Fruit fly (Drosophila melanogaster): ENCODE measurements around the gene CG46506.
"Not testable (repeated sequence)": the region's sequence is repeated elsewhere in the genome, so short reads cannot be mapped to it uniquely, and the experiment has no call there.

The CG46506 gene

DNA sequence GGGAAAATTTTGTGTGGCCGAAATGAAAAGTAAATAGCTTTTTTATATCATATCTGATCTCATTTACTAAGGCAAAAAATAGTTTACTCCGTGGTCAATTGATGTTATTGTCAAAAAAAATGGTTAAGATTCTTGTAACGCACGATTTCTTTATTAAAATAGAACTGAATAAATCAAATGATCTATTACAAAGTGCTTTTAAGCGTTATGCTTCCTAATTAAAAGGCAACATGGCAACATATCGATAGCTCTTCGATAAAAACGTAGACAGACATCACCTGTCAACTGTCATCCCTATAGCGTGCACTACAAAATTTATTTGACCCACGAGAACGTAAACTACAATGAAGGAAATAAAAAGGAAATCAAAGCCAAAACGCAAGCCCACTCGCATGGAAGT lies at the start of gene CG46506:
Gene CG46506, plus strand, starts transcription at position 301 of the 400 bp plus-strand sequence.
- not testable (repeated sequence) for TF ChIP-seq Clk (GFP tag; optimal IDR thresholded peaks at IDR 0.05); CG14711 (tag; optimal IDR thresholded peaks at IDR 0.05); tj (GFP tag; optimal IDR thresholded peaks at IDR 0.05)

dm6 chrX:22142758-22143157 lies 14.9 kb upstream of the CG46506 start, which contains the start of gene CG40813:
CG40813 (plus strand) TSS chrX:22143058.
- TF ChIP-seq CG11617 (GFP tag; optimal IDR thresholded peaks at IDR 0.05); CG7101 (tag; optimal IDR thresholded peaks at IDR 0.05); kay (GFP tag; ENCODE audit: borderline replicate concordance): not testable (repeated sequence)

- TF ChIP-seq CG7045, Mnt, Crg-1 (GFP tag; optimal IDR thresholded peaks at IDR 0.05): not testable (repeated sequence)
Observed at dm6 chrX:22147489-22147888, 10.2 kb upstream of the CG46506 start, which contains the start of gene CG46504. CG46504 (plus strand) TSS chrX:22147789.

DNA sequence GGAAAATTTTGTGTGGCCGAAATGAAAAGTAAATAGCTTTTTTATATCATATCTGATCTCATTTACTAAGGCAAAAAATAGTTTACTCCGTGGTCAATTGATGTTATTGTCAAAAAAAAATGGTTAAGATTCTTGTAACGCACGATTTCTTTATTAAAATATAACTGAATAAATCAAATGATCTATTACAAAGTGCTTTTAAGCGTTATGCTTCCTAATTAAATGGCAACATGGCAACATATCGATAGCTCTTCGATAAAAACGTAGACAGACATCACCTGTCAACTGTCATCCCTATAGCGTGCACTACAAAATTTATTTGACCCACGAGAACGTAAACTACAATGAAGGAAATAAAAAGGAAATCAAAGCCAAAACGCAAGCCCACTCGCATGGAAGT lies 5.1 kb upstream of the CG46506 start, which contains the start of gene CG46505:
Gene CG46505, plus strand, starts transcription at position 301 of the 400 bp plus-strand sequence.
- not testable (repeated sequence) for TF ChIP-seq Clk (GFP tag; optimal IDR thresholded peaks at IDR 0.05); CG1620 (GFP tag; optimal IDR thresholded peaks at IDR 0.05); CG14711 (tag; optimal IDR thresholded peaks at IDR 0.05)

dm6 chrX:22162623-22163022 lies 4.9 kb downstream of the CG46506 start, which contains the start of gene CG46507:
CG46507 (plus strand) TSS chrX:22162923.
- TF ChIP-seq CG1620 (GFP tag; optimal IDR thresholded peaks at IDR 0.05); bab1 (GFP tag; optimal IDR thresholded peaks at IDR 0.05); CG14711 (tag; optimal IDR thresholded peaks at IDR 0.05): not testable (repeated sequence)

- TF ChIP-seq toe (GFP tag; optimal IDR thresholded peaks at IDR 0.05); bab1 (GFP tag; optimal IDR thresholded peaks at IDR 0.05); CG33017 (tag; optimal IDR thresholded peaks at IDR 0.05): not testable (repeated sequence)
Observed at dm6 chrX:22167355-22167754, 9.7 kb downstream of the CG46506 start, which contains the start of gene CG46508. CG46508 (plus strand) TSS chrX:22167655.

DNA sequence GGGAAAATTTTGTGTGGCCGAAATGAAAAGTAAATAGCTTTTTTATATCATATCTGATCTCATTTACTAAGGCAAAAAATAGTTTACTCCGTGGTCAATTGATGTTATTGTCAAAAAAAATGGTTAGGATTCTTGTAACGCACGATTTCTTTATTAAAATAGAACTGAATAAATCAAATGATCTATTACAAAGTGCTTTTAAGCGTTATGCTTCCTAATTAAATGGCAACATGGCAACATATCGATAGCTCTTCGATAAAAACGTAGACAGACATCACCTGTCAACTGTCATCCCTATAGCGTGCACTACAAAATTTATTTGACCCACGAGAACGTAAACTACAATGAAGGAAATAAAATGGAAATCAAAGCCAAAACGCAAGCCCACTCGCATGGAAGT lies 14.7 kb downstream of the CG46506 start, which contains the start of gene CG46509:
Gene CG46509, plus strand, starts transcription at position 301 of the 400 bp plus-strand sequence.
- TF ChIP-seq cic, CG11617, CG7045 (GFP tag; optimal IDR thresholded peaks at IDR 0.05): not testable (repeated sequence)

dm6 chrX:22177205-22177604 lies 19.5 kb downstream of the CG46506 start, which contains the start of gene CG46510:
CG46510 (plus strand) TSS chrX:22177505.
- not testable (repeated sequence) for TF ChIP-seq Crg-1, cic, Mnt (GFP tag; optimal IDR thresholded peaks at IDR 0.05)

DNA sequence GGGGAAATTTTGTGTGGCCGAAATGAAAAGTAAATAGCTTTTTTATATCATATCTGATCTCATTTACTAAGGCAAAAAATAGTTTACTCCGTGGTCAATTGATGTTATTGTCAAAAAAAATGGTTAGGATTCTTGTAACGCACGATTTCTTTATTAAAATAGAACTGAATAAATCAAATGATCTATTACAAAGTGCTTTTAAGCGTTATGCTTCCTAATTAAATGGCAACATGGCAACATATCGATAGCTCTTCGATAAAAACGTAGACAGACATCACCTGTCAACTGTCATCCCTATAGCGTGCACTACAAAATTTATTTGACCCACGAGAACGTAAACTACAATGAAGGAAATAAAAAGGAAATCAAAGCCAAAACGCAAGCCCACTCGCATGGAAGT lies 24.5 kb downstream of the CG46506 start, which contains the start of gene CG46511:
Gene CG46511, plus strand, starts transcription at position 301 of the 400 bp plus-strand sequence.
- TF ChIP-seq CG7045, CG5204, toe (GFP tag; optimal IDR thresholded peaks at IDR 0.05): not testable (repeated sequence)

- TF ChIP-seq CG12768, toe, tj (GFP tag; optimal IDR thresholded peaks at IDR 0.05): not testable (repeated sequence)
Observed at dm6 chrX:22187070-22187469, 29.4 kb downstream of the CG46506 start, which contains the start of gene CG46512. CG46512 (plus strand) TSS chrX:22187370.
